Worm (Caenorhabditis elegans): ENCODE measurements around the gene F32A11.1.

DNA sequence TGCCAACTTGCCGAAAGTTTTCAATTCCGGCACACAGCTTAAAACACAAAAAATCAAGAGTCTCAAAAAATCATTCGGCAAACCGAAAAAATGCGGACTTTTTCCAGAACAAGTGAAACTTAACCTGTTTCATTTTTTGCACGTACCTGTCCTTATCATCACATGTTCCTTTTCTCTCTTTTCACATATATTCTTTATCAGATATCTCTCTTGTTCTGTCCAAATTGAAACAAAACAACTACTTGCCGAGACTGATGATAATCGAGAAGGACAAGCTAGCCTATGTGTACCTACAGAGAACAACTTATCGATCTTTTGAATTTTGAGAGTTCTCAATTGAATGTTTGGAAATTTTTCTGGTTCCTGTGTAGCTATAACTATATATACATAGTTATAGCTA lies 7.2 kb upstream of the F32A11.1 start:
- TF ChIP-seq daf-16 (GFP tag; optimal IDR thresholded peaks at IDR 0.05) (no peak), daf-16 (tag; optimal IDR thresholded peaks at IDR 0.05) (no peak), egl-27 (tag; optimal IDR thresholded peaks at IDR 0.05) (no peak), rbr-2 (tag; optimal IDR thresholded peaks at IDR 0.05) (no peak), ces-1 (GFP tag; optimal IDR thresholded peaks at IDR 0.05) (no peak), hlh-30 (tag; optimal IDR thresholded peaks at IDR 0.05; ENCODE audit: insufficient read depth) (peak; percentile 16), ceh-28 (tag; optimal IDR thresholded peaks at IDR 0.05) (no peak), nhr-41 (GFP tag; IDR thresholded peaks at IDR 0.05) (no peak), mdl-1 (tag; optimal IDR thresholded peaks at IDR 0.05) (no peak), pqm-1 (tag; optimal IDR thresholded peaks at IDR 0.05) (no peak), unc-130 (GFP tag; optimal IDR thresholded peaks at IDR 0.05) (no peak)

All from whole organism, L4 larva.